Worm (Caenorhabditis elegans): ENCODE results near the gene ZK688.10.

DNA sequence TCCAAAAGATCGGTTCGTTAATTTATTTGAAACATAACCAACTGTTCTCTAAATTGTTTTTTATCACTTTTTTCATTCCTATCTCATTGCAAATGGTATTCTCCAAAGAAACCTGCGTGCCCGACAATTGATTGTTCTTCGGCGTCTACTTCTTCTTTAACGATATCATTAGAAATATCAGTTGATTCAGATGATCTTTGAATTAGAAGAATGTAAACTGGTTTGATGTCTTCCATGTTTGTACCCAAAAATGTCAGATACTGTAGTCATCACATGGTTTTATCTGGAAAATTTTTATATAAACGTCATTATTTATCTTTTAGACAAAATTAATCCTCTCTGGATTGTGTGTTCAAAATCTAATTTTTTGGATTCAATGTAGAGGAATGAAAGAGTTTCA lies 908 bp upstream of the ZK688.10 start:
- TF ChIP-seq unc-62 (GFP tag; optimal IDR thresholded peaks at IDR 0.05): no peak
- no peak for TF ChIP-seq elt-1 (tag; optimal IDR thresholded peaks at IDR 0.05; ENCODE audit: borderline replicate concordance, insufficient read depth)
- no peak for TF ChIP-seq mls-2 (tag; optimal IDR thresholded peaks at IDR 0.05)
- no peak for TF ChIP-seq mep-1 (tag; optimal IDR thresholded peaks at IDR 0.05)
- TF ChIP-seq nhr-237 (tag; optimal IDR thresholded peaks at IDR 0.05): no peak
